Worm (Caenorhabditis elegans): ENCODE results near the gene gpd-3.

ce11 chrX:3141704-3142103, 28.6 kb upstream of the gpd-3 start:
- TF ChIP-seq syd-9 (tag; optimal IDR thresholded peaks at IDR 0.05) (no peak), ceh-2 (tag; optimal IDR thresholded peaks at IDR 0.05) (no peak), pha-4 (tag; optimal IDR thresholded peaks at IDR 0.05) (no peak), nhr-11 (tag; optimal IDR thresholded peaks at IDR 0.05) (no peak), ceh-9 (tag; optimal IDR thresholded peaks at IDR 0.05) (no peak), F13H6.1 (tag; optimal IDR thresholded peaks at IDR 0.05) (no peak), nfya-1 (tag; optimal IDR thresholded peaks at IDR 0.05) (no peak), ceh-48 (tag; optimal IDR thresholded peaks at IDR 0.05) (no peak), ceh-34 (tag; optimal IDR thresholded peaks at IDR 0.05) (no peak)

All from whole organism, late embryonic.